Worm (Caenorhabditis elegans): ENCODE measurements around the gene chst-1.

DNA sequence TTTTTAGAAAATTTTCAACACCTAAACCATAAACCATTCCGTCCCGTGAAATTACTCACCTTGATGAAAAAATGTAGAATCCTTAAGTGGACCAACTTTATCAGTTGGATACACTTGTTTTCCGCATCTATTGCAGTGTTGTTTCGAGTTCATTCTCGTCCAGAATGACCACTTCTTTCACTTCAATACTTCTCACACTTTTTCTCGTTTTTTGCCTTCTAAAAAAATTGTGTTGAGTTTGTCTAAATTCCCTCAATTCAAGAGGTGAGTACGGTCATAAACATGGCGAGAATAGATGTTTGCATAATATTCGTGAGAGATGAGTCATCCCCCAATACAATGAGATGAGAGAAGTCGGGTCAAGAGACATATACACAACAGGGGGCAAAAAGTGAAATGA, 14.2 kb downstream of the chst-1 start, which contains the start of gene ltd-1:
- TF ChIP-seq him-1 (tag; optimal IDR thresholded peaks at IDR 0.05) (no peak), W03F9.2 (tag; optimal IDR thresholded peaks at IDR 0.05) (no peak)
